Fruit fly (Drosophila melanogaster) whole organism, embryonic: ENCODE data around the gene CG32087.

ENCODE experiments used
- Antp ChIP-seq: fragments of 200-800 bp; sonication (Bioruptor generic); optimal IDR thresholded peaks from 3 replicates; lab custom pipeline; 2016; ENCODE audit warnings: missing biosample characterization, missing genetic modification characterization
- Bgb ChIP-seq: fragments of 200-800 bp; sonication (Bioruptor generic); IDR thresholded peaks from 2 replicates; pipeline ENCODE4 v1.3.6; 2022; ENCODE audit warnings: missing biosample characterization, missing genetic modification characterization; ENCODE audit not compliant: partially characterized antibody
- CG10462 ChIP-seq: fragments of 200-800 bp; sonication (Bioruptor generic); optimal IDR thresholded peaks from 2 replicates; lab custom pipeline; 2016; ENCODE audit warnings: missing biosample characterization, missing genetic modification characterization
- CG10654 ChIP-seq: fragments of 200-800 bp; sonication (Bioruptor generic); optimal IDR thresholded peaks from 2 replicates; lab custom pipeline; 2016; ENCODE audit warnings: missing biosample characterization, missing genetic modification characterization
- CG12659 ChIP-seq: fragments of 200-800 bp; sonication (Bioruptor generic); optimal IDR thresholded peaks from 3 replicates; lab custom pipeline; 2017; ENCODE audit warnings: mild to moderate bottlenecking, missing biosample characterization, missing genetic modification reagents, missing genetic modification characterization
- CG14667 ChIP-seq: fragments of 200-800 bp; sonication (Bioruptor generic); IDR thresholded peaks from 2 replicates; pipeline ENCODE4 v1.3.6; 2022; ENCODE audit warnings: missing biosample characterization, missing genetic modification characterization
- CG14965 ChIP-seq: fragments of 200-800 bp; sonication (Bioruptor generic); optimal IDR thresholded peaks from 2 replicates; lab custom pipeline; 2016; ENCODE audit warnings: missing biosample characterization, missing genetic modification characterization, borderline replicate concordance
- CG1647 ChIP-seq: fragments of 200-800 bp; sonication (Bioruptor generic); optimal IDR thresholded peaks from 3 replicates; lab custom pipeline; 2016; ENCODE audit warnings: missing biosample characterization, missing genetic modification characterization
- CG16779 ChIP-seq: fragments of 200-800 bp; sonication (Bioruptor generic); IDR thresholded peaks from 2 replicates; pipeline ENCODE4 v1.3.6; 2022; ENCODE audit warnings: missing biosample characterization, missing genetic modification characterization
- CG16815 ChIP-seq: fragments of 200-800 bp; sonication (Bioruptor generic); optimal IDR thresholded peaks from 3 replicates; lab custom pipeline; 2017; ENCODE audit warnings: missing biosample characterization, mild to moderate bottlenecking, missing genetic modification characterization
- CG1792 ChIP-seq: fragments of 200-800 bp; sonication (Bioruptor generic); optimal IDR thresholded peaks from 2 replicates; lab custom pipeline; 2016; ENCODE audit warnings: missing biosample characterization, missing genetic modification characterization
- CG18476 ChIP-seq: fragments of 200-800 bp; sonication (Bioruptor generic); optimal IDR thresholded peaks from 2 replicates; lab custom pipeline; 2016; ENCODE audit warnings: missing biosample characterization, mild to moderate bottlenecking, missing genetic modification characterization
- CG2875 ChIP-seq: fragments of 200-800 bp; sonication (Bioruptor generic); optimal IDR thresholded peaks from 2 replicates; lab custom pipeline; 2017; ENCODE audit warnings: missing biosample characterization, mild to moderate bottlenecking, missing genetic modification characterization, missing genetic modification reagents
- CG31388 ChIP-seq: fragments of 200-800 bp; sonication (Bioruptor generic); optimal IDR thresholded peaks from 2 replicates; lab custom pipeline; 2016; ENCODE audit warnings: missing biosample characterization, missing genetic modification characterization
- CG3847 ChIP-seq: fragments of 200-800 bp; sonication (Bioruptor generic); IDR thresholded peaks from 2 replicates; pipeline ENCODE4 v1.3.6; 2022; ENCODE audit warnings: missing biosample characterization, missing genetic modification characterization
- CG4282 ChIP-seq: fragments of 200-800 bp; sonication (Bioruptor generic); optimal IDR thresholded peaks from 2 replicates; lab custom pipeline; 2016; ENCODE audit warnings: missing biosample characterization, missing genetic modification characterization
- CG7357 ChIP-seq: fragments of 200-800 bp; sonication (Bioruptor generic); IDR thresholded peaks from 3 replicates; pipeline ENCODE4 v1.3.6; 2022; ENCODE audit warnings: missing biosample characterization, missing genetic modification characterization
- CTCF ChIP-seq: fragments of 200-800 bp; sonication (Bioruptor generic); optimal IDR thresholded peaks from 2 replicates; lab custom pipeline; 2017; ENCODE audit warnings: missing biosample characterization, mild to moderate bottlenecking, missing genetic modification characterization, moderate library complexity
- Chrac-16 ChIP-seq: fragments of 200-800 bp; sonication (Bioruptor generic); optimal IDR thresholded peaks from 3 replicates; lab custom pipeline; 2016; ENCODE audit warnings: missing biosample characterization, missing genetic modification characterization
- CrebB ChIP-seq: fragments of 200-800 bp; sonication (Bioruptor generic); optimal IDR thresholded peaks from 3 replicates; lab custom pipeline; 2018; ENCODE audit warnings: missing biosample characterization, mild to moderate bottlenecking, missing genetic modification characterization
- Doc3 ChIP-seq: fragments of 200-800 bp; sonication (Bioruptor generic); IDR thresholded peaks from 3 replicates; pipeline ENCODE4 v1.3.6; 2022; ENCODE audit warnings: missing biosample characterization, missing genetic modification characterization; ENCODE audit not compliant: partially characterized antibody
- Elba2 ChIP-seq: fragments of 200-800 bp; sonication (Bioruptor generic); optimal IDR thresholded peaks from 3 replicates; lab custom pipeline; 2016; ENCODE audit warnings: missing biosample characterization, missing genetic modification characterization
- HHEX ChIP-seq: fragments of 200-800 bp; sonication (Bioruptor generic); optimal IDR thresholded peaks from 3 replicates; lab custom pipeline; 2017; ENCODE audit warnings: missing biosample characterization, mild to moderate bottlenecking, missing genetic modification characterization, missing genetic modification reagents
- HLH54F ChIP-seq: fragments of 200-800 bp; sonication (Bioruptor generic); optimal IDR thresholded peaks from 3 replicates; lab custom pipeline; 2016; ENCODE audit warnings: missing biosample characterization, missing genetic modification characterization
- Mad ChIP-seq: fragments of 200-800 bp; sonication (Bioruptor generic); optimal IDR thresholded peaks from 2 replicates; lab custom pipeline; 2016; ENCODE audit warnings: missing biosample characterization, missing genetic modification characterization
- Neu2 ChIP-seq: fragments of 200-800 bp; sonication (Bioruptor generic); optimal IDR thresholded peaks from 3 replicates; lab custom pipeline; 2016; ENCODE audit warnings: missing biosample characterization, missing genetic modification characterization, borderline replicate concordance
- Nf-YA ChIP-seq: fragments of 200-800 bp; sonication (Bioruptor generic); IDR thresholded peaks from 2 replicates; pipeline ENCODE4 v1.3.6; 2022; ENCODE audit warnings: missing biosample characterization, missing genetic modification characterization
- Nf-YC ChIP-seq: fragments of 200-800 bp; optimal IDR thresholded peaks from 3 replicates; lab custom pipeline; 2019; ENCODE audit warnings: missing biosample characterization, mild to moderate bottlenecking, missing genetic modification characterization, moderate library complexity
- NfI ChIP-seq: fragments of 200-800 bp; sonication (Bioruptor generic); optimal IDR thresholded peaks from 3 replicates; lab custom pipeline; 2018; ENCODE audit warnings: missing biosample characterization, mild to moderate bottlenecking, missing genetic modification characterization, moderate library complexity
- Optix ChIP-seq: fragments of 200-800 bp; sonication (Bioruptor generic); IDR thresholded peaks from 3 replicates; pipeline ENCODE4 v1.3.6; 2022; ENCODE audit warnings: missing biosample characterization, missing genetic modification characterization
- Poxn ChIP-seq: fragments of 200-800 bp; sonication (Bioruptor generic); IDR thresholded peaks from 2 replicates; pipeline ENCODE4 v1.3.6; 2022; ENCODE audit warnings: missing biosample characterization, missing genetic modification characterization
- Ravus ChIP-seq: fragments of 200-800 bp; sonication (Bioruptor generic); IDR thresholded peaks from 2 replicates; pipeline ENCODE4 v1.3.6; 2022; ENCODE audit warnings: missing biosample characterization, missing genetic modification characterization
- Spps ChIP-seq: fragments of 200-800 bp; sonication (Bioruptor generic); optimal IDR thresholded peaks from 2 replicates; lab custom pipeline; 2018; ENCODE audit warnings: missing biosample characterization, mild to moderate bottlenecking, missing genetic modification characterization
- Xbp1 ChIP-seq: fragments of 200-800 bp; sonication (Bioruptor generic); optimal IDR thresholded peaks from 3 replicates; lab custom pipeline; 2016; ENCODE audit warnings: missing biosample characterization, mild to moderate bottlenecking, missing genetic modification characterization
- al ChIP-seq: fragments of 200-800 bp; sonication (Bioruptor generic); IDR thresholded peaks from 2 replicates; pipeline ENCODE4 v1.3.6; 2022; ENCODE audit warnings: missing biosample characterization, missing genetic modification characterization
- bowl ChIP-seq: fragments of 200-800 bp; sonication (Bioruptor generic); IDR thresholded peaks from 2 replicates; pipeline ENCODE4 v1.3.6; 2022; ENCODE audit warnings: missing biosample characterization, missing genetic modification characterization
- btn ChIP-seq: fragments of 200-800 bp; sonication (Bioruptor generic); optimal IDR thresholded peaks from 2 replicates; lab custom pipeline; 2016; ENCODE audit warnings: missing biosample characterization, missing genetic modification characterization
- cato ChIP-seq: fragments of 200-800 bp; sonication (Bioruptor generic); optimal IDR thresholded peaks from 2 replicates; lab custom pipeline; 2016; ENCODE audit warnings: missing biosample characterization, missing genetic modification characterization, borderline replicate concordance
- dimm ChIP-seq: fragments of 200-800 bp; sonication (Bioruptor generic); IDR thresholded peaks from 2 replicates; pipeline ENCODE4 v1.3.6; 2022; ENCODE audit warnings: missing biosample characterization, missing genetic modification characterization
- ems ChIP-seq: fragments of 200-800 bp; sonication (Bioruptor generic); optimal IDR thresholded peaks from 3 replicates; lab custom pipeline; 2016; ENCODE audit warnings: missing biosample characterization, missing genetic modification characterization
- gce ChIP-seq: fragments of 200-800 bp; sonication (Bioruptor generic); IDR thresholded peaks from 3 replicates; pipeline ENCODE4 v1.3.6; 2022; ENCODE audit warnings: missing biosample characterization, missing genetic modification characterization
- gcm ChIP-seq: fragments of 200-800 bp; sonication (Bioruptor generic); optimal IDR thresholded peaks from 2 replicates; lab custom pipeline; 2019; ENCODE audit warnings: missing biosample characterization, mild to moderate bottlenecking, missing genetic modification characterization, moderate library complexity
- gfzf ChIP-seq: fragments of 200-800 bp; sonication (Bioruptor generic); optimal IDR thresholded peaks from 2 replicates; lab custom pipeline; 2016; ENCODE audit warnings: missing biosample characterization, mild to moderate bottlenecking, missing genetic modification characterization, moderate library complexity
- hb ChIP-seq: fragments of 200-800 bp; sonication (Bioruptor generic); IDR thresholded peaks from 3 replicates; pipeline ENCODE4 v1.3.6; 2022; ENCODE audit warnings: missing biosample characterization, missing genetic modification characterization; ENCODE audit not compliant: partially characterized antibody
- p53 ChIP-seq: fragments of 200-800 bp; sonication (Bioruptor generic); optimal IDR thresholded peaks from 2 replicates; lab custom pipeline; 2016; ENCODE audit warnings: missing biosample characterization, missing genetic modification characterization
- sens ChIP-seq: fragments of 200-800 bp; sonication (Bioruptor generic); peaks from one replicate; lab custom pipeline; 2016; ENCODE audit warnings: missing biosample characterization, missing genetic modification characterization
- seq ChIP-seq: fragments of 200-800 bp; sonication (Bioruptor generic); IDR thresholded peaks from 2 replicates; pipeline ENCODE4 v1.3.6; 2022; ENCODE audit warnings: missing biosample characterization, missing genetic modification characterization
- sisA ChIP-seq: fragments of 200-800 bp; sonication (Bioruptor generic); IDR thresholded peaks from 2 replicates; pipeline ENCODE4 v1.3.6; 2022; ENCODE audit warnings: missing biosample characterization, missing genetic modification characterization
- sr ChIP-seq: fragments of 200-800 bp; sonication (Bioruptor generic); IDR thresholded peaks from 3 replicates; pipeline ENCODE4 v1.3.6; 2022; ENCODE audit warnings: missing biosample characterization, missing genetic modification characterization
- sug ChIP-seq: fragments of 200-800 bp; optimal IDR thresholded peaks from 2 replicates; lab custom pipeline; 2019; ENCODE audit warnings: missing biosample characterization, mild to moderate bottlenecking, missing genetic modification characterization, moderate library complexity

The CG32087 gene

DNA sequence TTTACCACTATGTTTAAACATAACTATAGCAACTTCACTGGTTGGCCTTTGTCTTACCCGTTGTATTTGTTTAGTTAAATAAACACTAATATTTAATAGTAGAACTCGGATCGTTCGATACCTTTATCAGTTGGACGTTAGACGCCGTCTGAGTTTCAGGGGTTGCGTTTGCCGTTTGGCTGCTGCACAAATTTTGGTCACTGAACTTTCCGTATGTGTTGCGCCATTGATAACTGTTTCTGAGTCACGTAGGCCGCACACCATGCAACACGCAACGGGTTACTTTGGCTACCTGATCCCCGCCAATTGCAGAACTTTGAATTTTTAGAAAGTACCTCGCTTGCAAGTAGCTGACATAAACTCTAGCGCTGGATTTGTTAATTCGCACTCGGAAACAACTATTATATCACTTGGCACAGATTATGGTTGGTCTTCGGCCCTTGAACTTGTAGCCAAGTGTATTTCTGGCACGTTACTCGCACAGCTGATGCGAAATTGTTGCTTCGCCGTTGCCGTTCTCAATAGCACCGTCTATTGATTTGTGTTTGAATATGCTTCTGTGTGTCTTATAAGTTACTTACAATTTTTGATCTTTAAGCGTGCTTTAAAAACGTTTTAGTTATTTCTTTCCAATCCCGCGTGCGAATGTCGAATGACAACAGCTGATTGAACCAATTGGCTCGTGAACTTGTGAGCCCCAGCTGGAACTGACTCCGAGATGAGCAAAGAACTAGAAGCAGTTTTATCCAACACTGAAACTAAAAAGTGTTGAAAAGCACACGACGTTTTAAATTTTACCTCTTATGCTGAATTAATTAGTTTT lies 35.4 kb upstream of the CG32087 start, which contains the start of gene Dph1 (continued):
- TF ChIP-seq gce (GFP tag; lab: Robert Waterston, UW): peak; percentile 87
- peak; percentile 76; the same call in 1 of the 3 replicates for TF ChIP-seq CG7357 (GFP tag; lab: Robert Waterston, UW)
- peak; percentile 78 for TF ChIP-seq sisA (GFP tag; lab: Robert Waterston, UW)
- peak; percentile 40; the same call in 1 of the 2 replicates for TF ChIP-seq al
- TF ChIP-seq Nf-YA (GFP tag; lab: Robert Waterston, UW): peak; percentile 61
- peak; percentile 15; the same call in 1 of the 3 replicates for TF ChIP-seq Doc3 (GFP tag; lab: Robert Waterston, UW)
- TF ChIP-seq cato (GFP tag; lab: Kevin White, UChicago): peak; percentile 56
- peak; percentile 72 for TF ChIP-seq HHEX (GFP tag; lab: Kevin White, UChicago)
- peak; percentile 59 for TF ChIP-seq Bgb (GFP tag; lab: Robert Waterston, UW)
- TF ChIP-seq CG4282: peak; percentile 53
- peak; percentile 76 for TF ChIP-seq CG16815 (GFP tag; lab: Kevin White, UChicago)
- peak; percentile 86 for TF ChIP-seq Xbp1
- peak; percentile 49 for TF ChIP-seq CG18476 (GFP tag; lab: Kevin White, UChicago)
- TF ChIP-seq p53 (GFP tag; lab: Kevin White, UChicago): peak; percentile 62
- TF ChIP-seq sug: peak; percentile 54
- TF ChIP-seq Optix (GFP tag; lab: Robert Waterston, UW): peak; percentile 88
- TF ChIP-seq Poxn (GFP tag; lab: Robert Waterston, UW): 0 out of 2 replicates have a peak, but pooled peaks have one; percentile 19
- peak; percentile 68 for TF ChIP-seq CG16779 (GFP tag; lab: Robert Waterston, UW)
- peak; percentile 8 for TF ChIP-seq gfzf (GFP tag; lab: Kevin White, UChicago)
- no peak; the same call in 1 of the 3 replicates for TF ChIP-seq sr
- TF ChIP-seq CG12659 (GFP tag; lab: Kevin White, UChicago): peak; percentile 89
- TF ChIP-seq Chrac-16 (GFP tag; lab: Kevin White, UChicago): peak; percentile 82
- TF ChIP-seq Nf-YC: peak; percentile 66
- peak; percentile 73; the same call in 1 of the 2 replicates for TF ChIP-seq bowl
- peak; percentile 56 for TF ChIP-seq CG3847 (GFP tag; lab: Robert Waterston, UW)
- peak; percentile 47 for TF ChIP-seq CG14965 (GFP tag; lab: Kevin White, UChicago)
- no peak for TF ChIP-seq CG14667 (GFP tag; lab: Robert Waterston, UW)
- TF ChIP-seq Elba2 (GFP tag; lab: Kevin White, UChicago): peak; percentile 92
- TF ChIP-seq Spps (tag; lab: Kevin White, UChicago): peak; percentile 28
- TF ChIP-seq CG1792 (GFP tag; lab: Kevin White, UChicago): peak; percentile 26
- TF ChIP-seq CG1647: peak; percentile 42
- TF ChIP-seq sens: peak; percentile 98
- TF ChIP-seq CG2875 (GFP tag; lab: Kevin White, UChicago): peak; percentile 70
- peak; percentile 82 for TF ChIP-seq gcm (GFP tag; lab: Kevin White, UChicago)
- TF ChIP-seq Neu2 (GFP tag; lab: Kevin White, UChicago): no peak
- peak; percentile 77 for TF ChIP-seq CG10654 (GFP tag; lab: Kevin White, UChicago)
- TF ChIP-seq CG31388 (GFP tag; lab: Kevin White, UChicago): peak; percentile 12
- peak; percentile 55 for TF ChIP-seq CG10462 (GFP tag; lab: Kevin White, UChicago)
- TF ChIP-seq CTCF (GFP tag; lab: Kevin White, UChicago): peak; percentile 24
- peak; percentile 14; the same call in 1 of the 2 replicates for TF ChIP-seq Ravus (GFP tag; lab: Robert Waterston, UW)
- peak; percentile 80 for TF ChIP-seq seq
- peak; percentile 88 for TF ChIP-seq btn (GFP tag; lab: Kevin White, UChicago)
- TF ChIP-seq Antp (GFP tag; lab: Kevin White, UChicago): peak; percentile 89
- no peak for TF ChIP-seq dimm (GFP tag; lab: Robert Waterston, UW)
- peak; percentile 79 for TF ChIP-seq ems
- TF ChIP-seq NfI (GFP tag; lab: Kevin White, UChicago): peak; percentile 82
- peak; percentile 74 for TF ChIP-seq HLH54F
- no peak for TF ChIP-seq hb (GFP tag; lab: Robert Waterston, UW)
- TF ChIP-seq CrebB (tag; lab: Kevin White, UChicago): peak; percentile 78
- peak; percentile 84 for TF ChIP-seq Mad (GFP tag; lab: Kevin White, UChicago)
